Fruit fly (Drosophila melanogaster): ENCODE data around the gene Sos.

Sos gene

DNA sequence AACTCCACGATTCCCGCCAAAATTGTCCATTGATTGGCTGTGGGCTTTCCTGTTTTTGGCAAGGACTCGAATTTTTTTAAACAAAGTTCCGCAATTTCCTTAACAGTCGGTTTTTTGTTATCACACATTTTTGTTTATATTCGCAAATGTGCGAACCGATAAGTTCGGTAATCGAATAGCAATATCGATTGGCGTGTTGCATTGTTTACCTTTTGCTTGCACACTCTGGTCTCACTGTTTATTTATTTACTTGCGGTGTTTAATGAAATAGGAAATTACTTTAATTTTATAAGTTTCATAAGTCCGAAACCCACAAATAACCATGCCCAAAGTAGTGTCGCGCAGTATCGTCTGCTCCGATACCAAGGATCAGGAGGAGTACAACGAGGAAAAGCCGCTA, 2.3 kb upstream of the Sos start, which contains the start of the genes Adat1 and CG16865 (continued):
- TF ChIP-seq eve (GFP tag; optimal IDR thresholded peaks at IDR 0.05) (no peak), hb (GFP tag; IDR thresholded peaks at IDR 0.05; ENCODE audit: partially characterized antibody) (no peak), tll (GFP tag; optimal IDR thresholded peaks at IDR 0.05) (no peak), CG9876 (GFP tag; optimal IDR thresholded peaks at IDR 0.05) (no peak), CG34224 (GFP tag; IDR thresholded peaks at IDR 0.05; ENCODE audit: partially characterized antibody) (peak; percentile 57), CG12155 (GFP tag; optimal IDR thresholded peaks at IDR 0.05) (no peak), stc (GFP tag; IDR thresholded peaks at IDR 0.05) (no peak), Xrp1 (GFP tag; IDR thresholded peaks at IDR 0.05) (no peak), CG7372 (GFP tag; IDR thresholded peaks at IDR 0.05) (no peak), CG8290 (GFP tag; optimal IDR thresholded peaks at IDR 0.05) (no peak), CG8290 (tag; optimal IDR thresholded peaks at IDR 0.05) (no peak), CG8281 (tag; optimal IDR thresholded peaks at IDR 0.05) (no peak), kni (GFP tag; optimal IDR thresholded peaks at IDR 0.05) (no peak), CG17359 (tag; optimal IDR thresholded peaks at IDR 0.05) (no peak), CG31388 (GFP tag; optimal IDR thresholded peaks at IDR 0.05) (no peak), br (optimal IDR thresholded peaks at IDR 0.05) (no peak), nom (GFP tag; optimal IDR thresholded peaks at IDR 0.05) (no peak), toy (GFP tag; IDR thresholded peaks at IDR 0.05) (no peak), CG8359 (GFP tag; optimal IDR thresholded peaks at IDR 0.05; ENCODE audit: borderline replicate concordance) (no peak), CG6791 (GFP tag; IDR thresholded peaks at IDR 0.05; ENCODE audit: partially characterized antibody) (peak; percentile 48; the same call in 2 of the 3 replicates), CG7745 (tag; optimal IDR thresholded peaks at IDR 0.05) (no peak), ranshi (GFP tag; IDR thresholded peaks at IDR 0.05) (no peak), nerfin-1 (tag; optimal IDR thresholded peaks at IDR 0.05) (no peak), CG9609 (GFP tag; optimal IDR thresholded peaks at IDR 0.05) (no peak), Neu2 (GFP tag; optimal IDR thresholded peaks at IDR 0.05; ENCODE audit: borderline replicate concordance) (no peak), usp (GFP tag; optimal IDR thresholded peaks at IDR 0.05) (no peak), BtbVII (GFP tag; optimal IDR thresholded peaks at IDR 0.05) (no peak), bcd (GFP tag; optimal IDR thresholded peaks at IDR 0.05) (no peak), Dip2 (GFP tag; IDR thresholded peaks at IDR 0.05) (no peak), yki (optimal IDR thresholded peaks at IDR 0.05) (no peak), mld (GFP tag; IDR thresholded peaks at IDR 0.05; ENCODE audit: partially characterized antibody) (no peak), Sox100B (GFP tag; optimal IDR thresholded peaks at IDR 0.05) (no peak), CG18619 (GFP tag; optimal IDR thresholded peaks at IDR 0.05) (no peak), Hmr (GFP tag; optimal IDR thresholded peaks at IDR 0.05) (no peak), CG11560 (tag; IDR thresholded peaks at IDR 0.05) (peak; percentile 98), ab (GFP tag; optimal IDR thresholded peaks at IDR 0.05) (no peak), Fer3 (tag; optimal IDR thresholded peaks at IDR 0.05) (no peak), D19A (tag; optimal IDR thresholded peaks at IDR 0.05) (no peak), CrebB (tag; optimal IDR thresholded peaks at IDR 0.05) (no peak), CG11504 (tag; optimal IDR thresholded peaks at IDR 0.05) (no peak), p53 (GFP tag; optimal IDR thresholded peaks at IDR 0.05) (no peak), CTCF (GFP tag; optimal IDR thresholded peaks at IDR 0.05) (no peak), gsb-n (tag; optimal IDR thresholded peaks at IDR 0.05) (no peak), E2f1 (GFP tag; IDR thresholded peaks at IDR 0.05) (no peak), sens (GFP tag) (no peak), CG8765 (GFP tag; IDR thresholded peaks at IDR 0.05) (no peak), CG17328 (GFP tag; IDR thresholded peaks at IDR 0.05) (no peak), rib (GFP tag; IDR thresholded peaks at IDR 0.05) (no peak), wek (GFP tag; optimal IDR thresholded peaks at IDR 0.05) (no peak), CG17802 (tag; optimal IDR thresholded peaks at IDR 0.05) (no peak), CG5245 (GFP tag; optimal IDR thresholded peaks at IDR 0.05) (no peak), CG10147 (GFP tag; optimal IDR thresholded peaks at IDR 0.05) (no peak), zfh1 (GFP tag; IDR thresholded peaks at IDR 0.05) (no peak)
